Fruit fly (Drosophila melanogaster) whole organism, prepupa: ENCODE data around the gene erm.

Experiments
- CG16779 ChIP-seq: fragments of 200-800 bp; sonication (Bioruptor generic); optimal IDR thresholded peaks from 3 replicates; lab custom pipeline; 2017; ENCODE audit warnings: missing biosample characterization, mild to moderate bottlenecking, missing genetic modification characterization
- CG3032 ChIP-seq: fragments of 200-800 bp; optimal IDR thresholded peaks from 2 replicates; lab custom pipeline; 2019; ENCODE audit warnings: missing biosample characterization, mild to moderate bottlenecking, missing genetic modification characterization, moderate library complexity
- CG6163 ChIP-seq: fragments of 200-800 bp; sonication (Bioruptor generic); IDR thresholded peaks from 3 replicates; pipeline ENCODE4 v1.3.6; 2022; ENCODE audit warnings: missing biosample characterization, missing genetic modification characterization
- CG8319 ChIP-seq: fragments of 200-800 bp; sonication (Bioruptor generic); optimal IDR thresholded peaks from 3 replicates; lab custom pipeline; 2016; ENCODE audit warnings: missing biosample characterization, missing genetic modification characterization
- CG8632 ChIP-seq: fragments of 200-800 bp; sonication (Bioruptor generic); optimal IDR thresholded peaks from 3 replicates; lab custom pipeline; 2016; ENCODE audit warnings: missing biosample characterization, missing genetic modification characterization
- CG9139 ChIP-seq: fragments of 200-800 bp; sonication (Bioruptor generic); optimal IDR thresholded peaks from 3 replicates; lab custom pipeline; 2017; ENCODE audit warnings: missing biosample characterization, mild to moderate bottlenecking, missing genetic modification characterization
- Eip75B ChIP-seq: fragments of 200-800 bp; sonication (Bioruptor generic); optimal IDR thresholded peaks from 3 replicates; lab custom pipeline; 2016; ENCODE audit warnings: missing biosample characterization, missing genetic modification characterization
- Hr38 ChIP-seq: sonication (Bioruptor generic); optimal IDR thresholded peaks from 2 replicates; lab custom pipeline; 2016; ENCODE audit warnings: missing biosample characterization, missing genetic modification characterization
- Lpt ChIP-seq: fragments of 200-800 bp; sonication (Bioruptor generic); optimal IDR thresholded peaks from 3 replicates; lab custom pipeline; 2016; ENCODE audit warnings: missing biosample characterization, missing genetic modification characterization
- Sox14 ChIP-seq: fragments of 200-800 bp; sonication (Bioruptor generic); optimal IDR thresholded peaks from 3 replicates; lab custom pipeline; 2016; ENCODE audit warnings: missing biosample characterization, missing genetic modification characterization
- fkh ChIP-seq: fragments of 200-800 bp; sonication (Bioruptor generic); optimal IDR thresholded peaks from 3 replicates; lab custom pipeline; 2017; ENCODE audit warnings: missing biosample characterization, mild to moderate bottlenecking, missing genetic modification characterization, moderate library complexity
- lz ChIP-seq: fragments of 200-800 bp; sonication (Bioruptor generic); optimal IDR thresholded peaks from 3 replicates; lab custom pipeline; 2016; ENCODE audit warnings: missing biosample characterization, missing genetic modification characterization
- salr ChIP-seq, 2 experiments: fragments of 200-800 bp; sonication (Bioruptor generic); optimal IDR thresholded peaks; 3 replicates each; lab custom pipeline; 2016 to 2018; ENCODE audit warnings: missing biosample characterization in 2 of 2, missing genetic modification characterization in 2 of 2, mild to moderate bottlenecking in 1 of 2
- spab ChIP-seq: fragments of 200-800 bp; sonication (Bioruptor generic); optimal IDR thresholded peaks from 2 replicates; lab custom pipeline; 2017; ENCODE audit warnings: missing biosample characterization, mild to moderate bottlenecking, missing genetic modification characterization, missing genetic modification reagents
- svp ChIP-seq: fragments of 200-800 bp; sonication (Bioruptor generic); peaks from one replicate; lab custom pipeline; 2016; ENCODE audit warnings: missing biosample characterization, missing genetic modification characterization

Gene erm

dm6 chr2L:1902904-1903303 lies 67.3 kb downstream of the erm start:
- TF ChIP-seq CG3032 (tag; lab: Kevin White, UChicago): no peak
- no peak for TF ChIP-seq svp (GFP tag; lab: Kevin White, UChicago)
- TF ChIP-seq CG16779 (tag; lab: Kevin White, UChicago): no peak
- no peak for TF ChIP-seq lz (GFP tag; lab: Kevin White, UChicago)
- no peak for TF ChIP-seq Eip75B
- 0 out of 3 replicates have a peak, but pooled peaks have one; percentile 10 for TF ChIP-seq CG6163 (GFP tag; lab: Robert Waterston, UW)
- TF ChIP-seq CG8319: no peak
- TF ChIP-seq salr (GFP tag; optimal IDR thresholded peaks at IDR 0.05; lab: Kevin White, UChicago): no peak

dm6 chr2L:1902243-1902642 lies 67.9 kb downstream of the erm start:
- TF ChIP-seq CG9139 (GFP tag; lab: Kevin White, UChicago) (no peak), spab (GFP tag; lab: Kevin White, UChicago) (no peak), Lpt (GFP tag; lab: Kevin White, UChicago) (no peak), Hr38 (GFP tag; lab: Kevin White, UChicago) (no peak), svp (GFP tag; lab: Kevin White, UChicago) (peak; percentile 79), fkh (peak; percentile 28)

dm6 chr2L:1901269-1901668 lies 68.9 kb downstream of the erm start:
- TF ChIP-seq CG8632 (no peak), svp (GFP tag; lab: Kevin White, UChicago) (peak; percentile 30), Sox14 (GFP tag; lab: Kevin White, UChicago) (peak; percentile 75)
- TF ChIP-seq, all 60 proteins: peak for 2
